Fruit fly (Drosophila melanogaster): ENCODE results near the gene CG8952.

The CG8952 gene

dm6 chrX:15740288-15740726 lies 25.9 kb downstream of the CG8952 start (continued):
- TF ChIP-seq Hr4 (GFP tag; optimal IDR thresholded peaks at IDR 0.05), result peak; percentile 50
- TF ChIP-seq Met (GFP tag; optimal IDR thresholded peaks at IDR 0.05), result peak; percentile 66
- TF ChIP-seq CG3032 (tag; optimal IDR thresholded peaks at IDR 0.05), result peak; percentile 10
- peak; percentile 45 for TF ChIP-seq cyc (GFP tag; optimal IDR thresholded peaks at IDR 0.05)
- TF ChIP-seq Sox14 (GFP tag; optimal IDR thresholded peaks at IDR 0.05), result peak; percentile 63
- TF ChIP-seq svp (GFP tag), result peak; percentile 87
- TF ChIP-seq CG1621 (tag; optimal IDR thresholded peaks at IDR 0.05), result peak; percentile 21
- no peak for TF ChIP-seq CG6276 (GFP tag; optimal IDR thresholded peaks at IDR 0.05)
- no peak for TF ChIP-seq CG16779 (tag; optimal IDR thresholded peaks at IDR 0.05)
- peak; percentile 69 for TF ChIP-seq topi (GFP tag; optimal IDR thresholded peaks at IDR 0.05)
- no peak for TF ChIP-seq fd85E (GFP tag; optimal IDR thresholded peaks at IDR 0.05)
- TF ChIP-seq dsx (GFP tag; optimal IDR thresholded peaks at IDR 0.05; ENCODE audit: poor library complexity, severe bottlenecking), result peak; percentile 4
- peak; percentile 46 for TF ChIP-seq OdsH (GFP tag; optimal IDR thresholded peaks at IDR 0.05)

DNA sequence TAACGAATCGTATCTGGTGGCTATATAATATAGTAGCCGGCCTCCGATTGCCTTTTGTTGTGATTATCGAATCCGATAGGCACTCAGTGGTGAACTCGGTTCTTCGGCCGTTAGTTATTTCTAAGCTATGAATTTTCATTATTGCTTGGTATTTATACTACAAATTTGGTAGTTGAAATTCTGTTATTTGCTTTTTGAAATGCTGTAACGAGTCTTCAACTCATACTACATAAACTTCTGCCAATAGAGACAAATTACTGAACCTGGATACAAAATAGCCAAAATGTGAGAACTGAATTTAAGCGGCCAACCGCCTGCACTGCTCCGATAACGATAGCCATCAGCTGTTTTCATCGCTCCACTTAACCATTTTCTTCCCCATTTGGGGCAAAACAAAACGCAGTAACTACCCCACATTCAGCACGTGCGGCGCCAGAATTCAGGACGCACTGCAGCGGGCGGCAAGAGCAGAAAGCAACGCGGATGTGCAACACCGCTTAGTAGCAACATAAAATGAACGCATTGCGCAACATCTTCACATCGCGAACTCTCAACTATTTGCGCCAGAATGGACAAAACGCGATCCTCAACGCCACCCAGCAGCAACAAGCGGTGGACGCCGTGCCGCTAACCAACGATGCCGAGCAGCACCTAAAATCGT lies 27.2 kb downstream of the CG8952 start, which contains the start of the genes CG11679 and CG8206:
CG11679 (minus strand) TSS at position 65 of the 661 bp plus-strand sequence.
CG8206 (plus strand) TSS at position 341 of the 661 bp plus-strand sequence.
- TF ChIP-seq CG6792 (GFP tag; optimal IDR thresholded peaks at IDR 0.05) (peak; percentile 5), svp (GFP tag) (peak; percentile 65), Smox (GFP tag; optimal IDR thresholded peaks at IDR 0.05) (peak; percentile 16), Hr39 (GFP tag; optimal IDR thresholded peaks at IDR 0.05) (peak; percentile 46), CG10669 (GFP tag; optimal IDR thresholded peaks at IDR 0.05) (no peak), Sox14 (GFP tag; optimal IDR thresholded peaks at IDR 0.05) (peak; percentile 57), CG1621 (tag; optimal IDR thresholded peaks at IDR 0.05) (no peak), CG8319 (GFP tag; optimal IDR thresholded peaks at IDR 0.05) (no peak), CG3032 (tag; optimal IDR thresholded peaks at IDR 0.05) (peak; percentile 50), acj6 (GFP tag; optimal IDR thresholded peaks at IDR 0.05) (peak; percentile 33), CG11902 (GFP tag; optimal IDR thresholded peaks at IDR 0.05) (no peak), dac (GFP tag; optimal IDR thresholded peaks at IDR 0.05) (no peak), Sox102F (GFP tag; optimal IDR thresholded peaks at IDR 0.05) (no peak), lz (GFP tag; optimal IDR thresholded peaks at IDR 0.05) (peak; percentile 50), cyc (GFP tag; optimal IDR thresholded peaks at IDR 0.05) (peak; percentile 51), Hr38 (GFP tag; optimal IDR thresholded peaks at IDR 0.05) (no peak), esn (GFP tag; optimal IDR thresholded peaks at IDR 0.05) (peak; percentile 50), CG16779 (tag; optimal IDR thresholded peaks at IDR 0.05) (no peak), spab (GFP tag; optimal IDR thresholded peaks at IDR 0.05) (no peak), Sox15 (GFP tag; optimal IDR thresholded peaks at IDR 0.05) (peak; percentile 15), Eip75B (GFP tag; optimal IDR thresholded peaks at IDR 0.05) (peak; percentile 45), achi (GFP tag; optimal IDR thresholded peaks at IDR 0.05) (peak; percentile 30), CG31627 (GFP tag; optimal IDR thresholded peaks at IDR 0.05) (peak; percentile 50), CG4318 (GFP tag; optimal IDR thresholded peaks at IDR 0.05) (no peak), CG11762 (GFP tag; optimal IDR thresholded peaks at IDR 0.05; ENCODE audit: insufficient read depth) (no peak), CG32006 (GFP tag; optimal IDR thresholded peaks at IDR 0.05) (peak; percentile 39), CG6808 (GFP tag; optimal IDR thresholded peaks at IDR 0.05) (no peak), CG3919 (GFP tag; optimal IDR thresholded peaks at IDR 0.05) (peak; percentile 12), CG15336 (GFP tag; IDR thresholded peaks at IDR 0.05) (0 out of 2 replicates have a peak, but pooled peaks have one; percentile 23), CG7368 (GFP tag; optimal IDR thresholded peaks at IDR 0.05) (no peak), Ets96B (tag; optimal IDR thresholded peaks at IDR 0.05) (peak; percentile 33), CG8119 (GFP tag; IDR thresholded peaks at IDR 0.05) (no peak), Eip93F (GFP tag; optimal IDR thresholded peaks at IDR 0.05) (no peak), fd85E (GFP tag; optimal IDR thresholded peaks at IDR 0.05) (no peak), Eip78C (GFP tag) (peak; percentile 79), dsx (GFP tag; optimal IDR thresholded peaks at IDR 0.05; ENCODE audit: poor library complexity, severe bottlenecking) (no peak), ss (GFP tag; optimal IDR thresholded peaks at IDR 0.05) (no peak), CG6163 (GFP tag; IDR thresholded peaks at IDR 0.05) (0 out of 3 replicates have a peak, but pooled peaks have one; percentile 20), fkh (GFP tag; optimal IDR thresholded peaks at IDR 0.05) (no peak), pdm3 (GFP tag; optimal IDR thresholded peaks at IDR 0.05) (peak; percentile 32), topi (GFP tag; optimal IDR thresholded peaks at IDR 0.05) (peak; percentile 55), Gug (GFP tag; IDR thresholded peaks at IDR 0.05) (no peak), CG11294 (GFP tag; IDR thresholded peaks at IDR 0.05) (peak; percentile 22; the same call in 1 of the 2 replicates), Blimp-1 (GFP tag; optimal IDR thresholded peaks at IDR 0.05) (no peak)

All from whole organism, prepupa.